Fruit fly (Drosophila melanogaster) whole organism, embryonic: ENCODE results near the gene CG10132.

Experiments used
- Atf-2 ChIP-seq: fragments of 200-800 bp; sonication (Bioruptor generic); optimal IDR thresholded peaks from 2 replicates; lab custom pipeline; 2016; ENCODE audit warnings: missing biosample characterization, missing genetic modification characterization
- Awh ChIP-seq: fragments of 200-800 bp; sonication (Bioruptor generic); IDR thresholded peaks from 2 replicates; pipeline ENCODE4, ENCODE4 v1.3.6; 2022; ENCODE audit warnings: missing biosample characterization, missing genetic modification characterization
- CG10431 ChIP-seq: fragments of 200-800 bp; sonication (Bioruptor generic); optimal IDR thresholded peaks from 3 replicates; lab custom pipeline; 2018; ENCODE audit warnings: missing biosample characterization, mild to moderate bottlenecking, missing genetic modification characterization
- CG10565 ChIP-seq: fragments of 200-800 bp; sonication (Bioruptor generic); optimal IDR thresholded peaks from 3 replicates; lab custom pipeline; 2016; ENCODE audit warnings: missing biosample characterization, mild to moderate bottlenecking, missing genetic modification characterization
- CG11456 ChIP-seq: fragments of 200-800 bp; sonication (Bioruptor generic); IDR thresholded peaks from 3 replicates; pipeline ENCODE4 v1.3.6; 2022; ENCODE audit warnings: missing biosample characterization, missing genetic modification characterization
- CG11695 ChIP-seq: fragments of 200-800 bp; sonication (Bioruptor generic); IDR thresholded peaks from 3 replicates; pipeline ENCODE4 v1.3.6; 2022; ENCODE audit warnings: missing biosample characterization, missing genetic modification characterization
- CG12071 ChIP-seq: fragments of 200-800 bp; sonication (Bioruptor generic); optimal IDR thresholded peaks from 3 replicates; lab custom pipeline; 2018; ENCODE audit warnings: missing biosample characterization, mild to moderate bottlenecking, missing genetic modification characterization
- CG13287 ChIP-seq: fragments of 200-800 bp; sonication (Bioruptor generic); IDR thresholded peaks from 2 replicates; pipeline ENCODE4 v1.3.6; 2022; ENCODE audit warnings: missing biosample characterization, missing genetic modification characterization; ENCODE audit not compliant: partially characterized antibody
- CG14441 ChIP-seq: fragments of 200-800 bp; sonication (Bioruptor generic); IDR thresholded peaks from 2 replicates; pipeline ENCODE4 v1.3.6; 2022; ENCODE audit warnings: missing biosample characterization, missing genetic modification characterization
- CG16813 ChIP-seq: fragments of 200-800 bp; sonication (Bioruptor generic); IDR thresholded peaks from 3 replicates; pipeline ENCODE4 v1.3.6; 2022; ENCODE audit warnings: missing biosample characterization, missing genetic modification characterization; ENCODE audit not compliant: partially characterized antibody
- CG17328 ChIP-seq: fragments of 200-800 bp; sonication (Bioruptor generic); IDR thresholded peaks from 2 replicates; pipeline ENCODE4 v1.3.6; 2022; ENCODE audit warnings: missing biosample characterization, missing genetic modification characterization
- CG17912 ChIP-seq: fragments of 200-800 bp; sonication (Bioruptor generic); optimal IDR thresholded peaks from 2 replicates; lab custom pipeline; 2018; ENCODE audit warnings: missing biosample characterization, mild to moderate bottlenecking, missing genetic modification characterization
- CG2889 ChIP-seq: fragments of 200-800 bp; sonication (Bioruptor generic); IDR thresholded peaks from 3 replicates; pipeline ENCODE4 v1.3.6; 2022; ENCODE audit warnings: missing biosample characterization, missing genetic modification characterization
- CG31441 ChIP-seq: fragments of 200-800 bp; sonication (Bioruptor generic); IDR thresholded peaks from 2 replicates; pipeline ENCODE4 v1.3.6; 2022; ENCODE audit warnings: missing biosample characterization, missing genetic modification characterization
- CG32767 ChIP-seq: fragments of 200-800 bp; sonication (Bioruptor generic); IDR thresholded peaks from 2 replicates; pipeline ENCODE4 v1.3.6; 2022; ENCODE audit warnings: missing biosample characterization, missing genetic modification characterization
- CG32772 ChIP-seq: fragments of 200-800 bp; sonication (Bioruptor generic); IDR thresholded peaks from 2 replicates; pipeline ENCODE4 v1.3.6; 2022; ENCODE audit warnings: missing biosample characterization, missing genetic modification characterization
- CG3407 ChIP-seq: fragments of 200-800 bp; sonication (Bioruptor generic); optimal IDR thresholded peaks from 2 replicates; lab custom pipeline; 2018; ENCODE audit warnings: missing biosample characterization, mild to moderate bottlenecking, missing genetic modification characterization
- CG3726 ChIP-seq: fragments of 200-800 bp; sonication (Bioruptor generic); IDR thresholded peaks from 3 replicates; pipeline ENCODE4, ENCODE4 v1.3.6; 2022; ENCODE audit warnings: missing biosample characterization, missing genetic modification characterization
- CG4707 ChIP-seq: fragments of 200-800 bp; sonication (Bioruptor generic); optimal IDR thresholded peaks from 2 replicates; lab custom pipeline; 2018; ENCODE audit warnings: missing biosample characterization, mild to moderate bottlenecking, missing genetic modification characterization, moderate library complexity
- CG6683 ChIP-seq: fragments of 200-800 bp; sonication (Bioruptor generic); optimal IDR thresholded peaks from 2 replicates; lab custom pipeline; 2017; ENCODE audit warnings: missing biosample characterization, mild to moderate bottlenecking, missing genetic modification characterization, missing genetic modification reagents
- CG7372 ChIP-seq: fragments of 200-800 bp; sonication (Bioruptor generic); IDR thresholded peaks from 2 replicates; pipeline ENCODE4 v1.3.6; 2022; ENCODE audit warnings: missing biosample characterization, missing genetic modification characterization
- CG9817 ChIP-seq: fragments of 200-800 bp; sonication (Bioruptor generic); optimal IDR thresholded peaks from 2 replicates; lab custom pipeline; 2018; ENCODE audit warnings: missing biosample characterization, mild to moderate bottlenecking, missing genetic modification characterization, moderate library complexity
- Dp ChIP-seq: fragments of 200-800 bp; sonication (Bioruptor generic); optimal IDR thresholded peaks from 2 replicates; lab custom pipeline; 2018; ENCODE audit warnings: missing biosample characterization, mild to moderate bottlenecking, missing genetic modification characterization, moderate library complexity
- Ets65A ChIP-seq: fragments of 200-800 bp; sonication (Bioruptor generic); peaks from one replicate; lab custom pipeline; 2016; ENCODE audit warnings: missing biosample characterization, missing genetic modification characterization
- Fer2 ChIP-seq: fragments of 200-800 bp; sonication (Bioruptor generic); optimal IDR thresholded peaks from 2 replicates; lab custom pipeline; 2018; ENCODE audit warnings: missing biosample characterization, mild to moderate bottlenecking, missing genetic modification characterization, moderate library complexity
- Jarid2 ChIP-seq: fragments of 200-800 bp; sonication (Bioruptor generic); optimal IDR thresholded peaks from 3 replicates; lab custom pipeline; 2017; ENCODE audit warnings: mild to moderate bottlenecking, missing biosample characterization, missing genetic modification reagents, missing genetic modification characterization
- Mad ChIP-seq: fragments of 200-800 bp; sonication (Bioruptor generic); optimal IDR thresholded peaks from 2 replicates; lab custom pipeline; 2016; ENCODE audit warnings: missing biosample characterization, missing genetic modification characterization
- NK7.1 ChIP-seq: fragments of 200-800 bp; sonication (Bioruptor generic); optimal IDR thresholded peaks from 3 replicates; lab custom pipeline; 2016; ENCODE audit warnings: missing biosample characterization, missing genetic modification characterization
- Optix ChIP-seq: fragments of 200-800 bp; sonication (Bioruptor generic); IDR thresholded peaks from 3 replicates; pipeline ENCODE4 v1.3.6; 2022; ENCODE audit warnings: missing biosample characterization, missing genetic modification characterization
- Side ChIP-seq: fragments of 200-800 bp; sonication (Bioruptor generic); optimal IDR thresholded peaks from 2 replicates; lab custom pipeline; 2016; ENCODE audit warnings: missing biosample characterization, missing genetic modification characterization
- Xrp1 ChIP-seq: fragments of 200-800 bp; sonication (Bioruptor generic); IDR thresholded peaks from 2 replicates; pipeline ENCODE4 v1.3.6; 2022; ENCODE audit warnings: missing biosample characterization, missing genetic modification characterization
- corto ChIP-seq: fragments of 200-800 bp; sonication (Bioruptor generic); optimal IDR thresholded peaks from 2 replicates; lab custom pipeline; 2016; ENCODE audit warnings: missing biosample characterization, mild to moderate bottlenecking, missing genetic modification characterization, moderate library complexity
- fd64A ChIP-seq: fragments of 200-800 bp; sonication (Bioruptor generic); optimal IDR thresholded peaks from 3 replicates; lab custom pipeline; 2018; ENCODE audit warnings: missing biosample characterization, mild to moderate bottlenecking, missing genetic modification characterization
- gcm2 ChIP-seq: fragments of 200-800 bp; sonication (Bioruptor generic); optimal IDR thresholded peaks from 2 replicates; lab custom pipeline; 2016; ENCODE audit warnings: missing biosample characterization, missing genetic modification characterization
- grau ChIP-seq: fragments of 200-800 bp; optimal IDR thresholded peaks from 3 replicates; lab custom pipeline; 2019; ENCODE audit warnings: missing biosample characterization, mild to moderate bottlenecking, missing genetic modification characterization, moderate library complexity
- kni ChIP-seq: fragments of 200-800 bp; sonication (Bioruptor generic); optimal IDR thresholded peaks from 3 replicates; lab custom pipeline; 2017; ENCODE audit warnings: mild to moderate bottlenecking, missing biosample characterization, missing genetic modification reagents, missing genetic modification characterization
- lab ChIP-seq: fragments of 200-800 bp; sonication (Bioruptor generic); optimal IDR thresholded peaks from 3 replicates; lab custom pipeline; 2017; ENCODE audit warnings: missing biosample characterization, missing genetic modification characterization, mild to moderate bottlenecking, moderate library complexity, missing genetic modification reagents
- otp ChIP-seq: fragments of 200-800 bp; sonication (Bioruptor generic); IDR thresholded peaks from 3 replicates; pipeline ENCODE4, ENCODE4 v1.3.6; 2022; ENCODE audit warnings: missing biosample characterization, missing genetic modification characterization
- peb ChIP-seq: fragments of 200-800 bp; sonication (Bioruptor generic); IDR thresholded peaks from 2 replicates; pipeline ENCODE4 v1.3.6; 2022; ENCODE audit warnings: missing biosample characterization, missing genetic modification characterization
- psq ChIP-seq: fragments of 200-800 bp; sonication (Bioruptor generic); optimal IDR thresholded peaks from 2 replicates; lab custom pipeline; 2017; ENCODE audit warnings: missing biosample characterization, missing genetic modification characterization
- pum ChIP-seq: fragments of 200-800 bp; sonication (Bioruptor generic); optimal IDR thresholded peaks from 2 replicates; lab custom pipeline; 2016; ENCODE audit warnings: missing biosample characterization, missing genetic modification characterization
- sens-2 ChIP-seq: fragments of 200-800 bp; sonication (Bioruptor generic); IDR thresholded peaks from 2 replicates; pipeline ENCODE4 v1.3.6; 2022; ENCODE audit warnings: missing biosample characterization, missing genetic modification characterization
- sisA ChIP-seq: fragments of 200-800 bp; sonication (Bioruptor generic); IDR thresholded peaks from 2 replicates; pipeline ENCODE4 v1.3.6; 2022; ENCODE audit warnings: missing biosample characterization, missing genetic modification characterization
- slp2 ChIP-seq: fragments of 200-800 bp; sonication (Bioruptor generic); optimal IDR thresholded peaks from 2 replicates; lab custom pipeline; 2016; ENCODE audit warnings: missing biosample characterization, missing genetic modification characterization
- sna ChIP-seq: fragments of 200-800 bp; sonication (Bioruptor generic); IDR thresholded peaks from 2 replicates; pipeline ENCODE4 v1.3.6; 2022; ENCODE audit warnings: missing biosample characterization, missing genetic modification characterization; ENCODE audit not compliant: partially characterized antibody
- sug ChIP-seq: fragments of 200-800 bp; optimal IDR thresholded peaks from 2 replicates; lab custom pipeline; 2019; ENCODE audit warnings: missing biosample characterization, mild to moderate bottlenecking, missing genetic modification characterization, moderate library complexity
- tap ChIP-seq: fragments of 200-800 bp; optimal IDR thresholded peaks from 3 replicates; lab custom pipeline; 2019; ENCODE audit warnings: missing biosample characterization, mild to moderate bottlenecking, missing genetic modification characterization, moderate library complexity
- tll ChIP-seq, 2 experiments: fragments of 200-800 bp in 1 of 2; fragments of >200 bp in 1 of 2; sonication (Bioruptor generic) in 1 of 2; optimal IDR thresholded peaks; 2 replicates each; lab custom pipeline; 2017 to 2019; ENCODE audit warnings: missing biosample characterization in 2 of 2, missing genetic modification characterization in 2 of 2, mild to moderate bottlenecking in 1 of 2, moderate library complexity in 1 of 2
- vfl ChIP-seq: fragments of 200-800 bp; sonication (Bioruptor generic); optimal IDR thresholded peaks from 2 replicates; lab custom pipeline; 2016; ENCODE audit warnings: missing biosample characterization, missing genetic modification characterization
- vnd ChIP-seq: fragments of 200-800 bp; sonication (Bioruptor generic); IDR thresholded peaks from 3 replicates; pipeline ENCODE4 v1.3.6; 2022; ENCODE audit warnings: missing biosample characterization, missing genetic modification characterization; ENCODE audit not compliant: partially characterized antibody
- wdn ChIP-seq: fragments of 200-800 bp; sonication (Bioruptor generic); IDR thresholded peaks from 2 replicates; pipeline ENCODE4 v1.3.6; 2022; ENCODE audit warnings: missing biosample characterization, missing genetic modification characterization
- wek ChIP-seq: fragments of 200-800 bp; sonication (Bioruptor generic); optimal IDR thresholded peaks from 3 replicates; lab custom pipeline; 2018; ENCODE audit warnings: missing biosample characterization, mild to moderate bottlenecking, missing genetic modification characterization, moderate library complexity

The CG10132 gene

DNA sequence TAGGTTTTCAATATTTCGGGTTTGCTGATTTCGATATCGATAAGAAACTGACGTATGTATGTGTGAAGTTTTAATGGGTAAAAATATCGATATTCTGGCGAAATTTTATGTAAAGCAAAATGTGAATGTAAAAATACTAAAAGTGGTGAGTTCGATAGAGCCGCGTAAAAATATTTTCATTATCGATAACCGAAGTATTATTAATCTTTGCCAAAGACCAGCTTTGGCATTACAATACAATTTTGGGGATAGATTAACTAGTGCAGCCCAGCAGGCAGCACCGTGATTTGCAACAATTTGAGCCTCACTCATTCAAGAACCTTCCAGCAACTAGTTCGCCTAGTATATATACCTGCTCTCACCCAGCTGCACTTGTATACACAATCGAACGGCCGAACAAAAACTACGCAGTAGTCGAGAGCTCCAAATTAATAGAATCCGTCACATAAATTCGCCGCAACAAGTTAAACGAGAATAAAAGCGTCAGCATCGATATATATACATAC lies 23.7 kb downstream of the CG10132 start (continued):
- no peak for TF ChIP-seq psq
- 0 out of 2 replicates have a peak, but pooled peaks have one; percentile 15 for TF ChIP-seq CG32767
- TF ChIP-seq CG4707 (GFP tag; lab: Kevin White, UChicago): no peak
- TF ChIP-seq wek (GFP tag; lab: Kevin White, UChicago): no peak
- no peak for TF ChIP-seq Atf-2 (GFP tag; lab: Kevin White, UChicago)
- peak; percentile 89 for TF ChIP-seq CG16813 (GFP tag; lab: Robert Waterston, UW)
- TF ChIP-seq Dp (GFP tag; lab: Kevin White, UChicago): peak; percentile 66
- TF ChIP-seq CG11456 (GFP tag; lab: Robert Waterston, UW): no peak
- no peak for TF ChIP-seq Fer2 (tag; lab: Kevin White, UChicago)
- no peak for TF ChIP-seq CG2889 (GFP tag; lab: Robert Waterston, UW)
- TF ChIP-seq sug: no peak
- no peak for TF ChIP-seq gcm2
- TF ChIP-seq fd64A: no peak
- TF ChIP-seq CG11695 (GFP tag; lab: Robert Waterston, UW): no peak
- peak; percentile 6 for TF ChIP-seq grau (tag; lab: Kevin White, UChicago)
- TF ChIP-seq CG17912 (GFP tag; lab: Kevin White, UChicago): no peak
- no peak for TF ChIP-seq NK7.1
- TF ChIP-seq CG3407 (GFP tag; lab: Kevin White, UChicago): no peak
- TF ChIP-seq tll (GFP tag; optimal IDR thresholded peaks at IDR 0.05; lab: Kevin White, UChicago): no peak
- TF ChIP-seq tap: no peak
- TF ChIP-seq lab: no peak
- no peak for TF ChIP-seq CG9817 (tag; lab: Kevin White, UChicago)
- TF ChIP-seq CG10431: no peak
- peak; percentile 62 for TF ChIP-seq CG31441 (GFP tag; lab: Robert Waterston, UW)
- no peak for TF ChIP-seq Ets65A (GFP tag; lab: Kevin White, UChicago)
- no peak for TF ChIP-seq pum
- no peak for TF ChIP-seq Xrp1
- no peak for TF ChIP-seq slp2
- TF ChIP-seq CG7372 (GFP tag; lab: Robert Waterston, UW): no peak
- TF ChIP-seq Side (GFP tag; lab: Kevin White, UChicago): no peak
- no peak for TF ChIP-seq CG3726
- TF ChIP-seq CG14441: no peak
- no peak for TF ChIP-seq CG6683 (GFP tag; lab: Kevin White, UChicago)
- no peak for TF ChIP-seq CG17328 (GFP tag; lab: Robert Waterston, UW)
- no peak for TF ChIP-seq Optix (GFP tag; lab: Robert Waterston, UW)
- TF ChIP-seq corto (GFP tag; lab: Kevin White, UChicago): no peak
- no peak for TF ChIP-seq Awh (GFP tag; lab: Robert Waterston, UW)
- no peak for TF ChIP-seq otp
- TF ChIP-seq CG10565 (GFP tag; lab: Kevin White, UChicago): no peak
- peak; percentile 91 for TF ChIP-seq vnd (GFP tag; lab: Robert Waterston, UW)
- peak; percentile 96 for TF ChIP-seq CG13287 (GFP tag; lab: Robert Waterston, UW)
- TF ChIP-seq peb (GFP tag; lab: Robert Waterston, UW): no peak
- no peak for TF ChIP-seq CG32772
- TF ChIP-seq sens-2: no peak
- TF ChIP-seq sisA: no peak
- peak; percentile 90 for TF ChIP-seq sna (GFP tag; lab: Robert Waterston, UW)
- TF ChIP-seq wdn (GFP tag; lab: Robert Waterston, UW): no peak
- TF ChIP-seq Mad: no peak
- peak; percentile 1 for TF ChIP-seq Jarid2 (GFP tag; lab: Kevin White, UChicago)
- TF ChIP-seq vfl: no peak
- no peak for TF ChIP-seq kni (GFP tag; lab: Kevin White, UChicago)
- TF ChIP-seq CG12071 (GFP tag; lab: Kevin White, UChicago): no peak
